Worm (Caenorhabditis elegans) whole organism, early embryonic: ENCODE results near the gene Y44A6D.7.

Experiments
- B0310.2 ChIP-seq: sonication (generic microtip); optimal IDR thresholded peaks from 2 replicates; lab custom pipeline; 2016; ENCODE audit warnings: mild to moderate bottlenecking, missing genetic modification characterization, missing compliant biosample characterization
- F13C5.2 ChIP-seq: sonication (generic microtip); optimal IDR thresholded peaks from 2 replicates; lab custom pipeline; 2017; ENCODE audit warnings: mild to moderate bottlenecking, missing genetic modification characterization, inconsistent platforms, missing compliant biosample characterization
- ama-1 ChIP-seq: fragments of 150-350 bp; optimal IDR thresholded peaks from 2 replicates; lab custom pipeline; 2014
- ceh-13 ChIP-seq: fragments of 200-800 bp; sonication (Bioruptor generic); optimal IDR thresholded peaks from 2 replicates; lab custom pipeline; 2018; ENCODE audit warnings: mild to moderate bottlenecking, missing genetic modification characterization, missing compliant biosample characterization
- ets-7 ChIP-seq: sonication (generic microtip); optimal IDR thresholded peaks from 2 replicates; lab custom pipeline; 2016; ENCODE audit warnings: missing genotype, missing genetic modification characterization, missing compliant biosample characterization
- flt-1 ChIP-seq: fragments of 200-800 bp; sonication (Bioruptor generic); IDR thresholded peaks from 2 replicates; pipeline ENCODE4 v1.3.6; 2022; ENCODE audit warnings: missing genetic modification characterization, missing compliant biosample characterization
- hnd-1 ChIP-seq: sonication (generic microtip); optimal IDR thresholded peaks from 2 replicates; lab custom pipeline; 2016; ENCODE audit warnings: missing genetic modification characterization, missing compliant biosample characterization
- sea-1 ChIP-seq: fragments of 200-800 bp; sonication (Bioruptor generic); conservative IDR thresholded peaks from 2 replicates; pipeline ENCODE4 v1.3.6; 2022; ENCODE audit warnings: missing genetic modification characterization, missing compliant biosample characterization
- tbx-11 ChIP-seq: fragments of 200-800 bp; sonication (Bioruptor generic); IDR thresholded peaks from 2 replicates; pipeline ENCODE4 v1.3.6; 2022; ENCODE audit warnings: missing genetic modification characterization, missing compliant biosample characterization
- tbx-37 ChIP-seq: fragments of 200-800 bp; sonication (Bioruptor generic); conservative IDR thresholded peaks from 2 replicates; pipeline ENCODE4 v1.3.6; 2022; ENCODE audit warnings: missing genetic modification reagents, missing genetic modification characterization, missing compliant biosample characterization
- tra-4 ChIP-seq: sonication (generic microtip); optimal IDR thresholded peaks from 2 replicates; lab custom pipeline; 2017; ENCODE audit warnings: missing genetic modification characterization, missing compliant biosample characterization

DNA sequence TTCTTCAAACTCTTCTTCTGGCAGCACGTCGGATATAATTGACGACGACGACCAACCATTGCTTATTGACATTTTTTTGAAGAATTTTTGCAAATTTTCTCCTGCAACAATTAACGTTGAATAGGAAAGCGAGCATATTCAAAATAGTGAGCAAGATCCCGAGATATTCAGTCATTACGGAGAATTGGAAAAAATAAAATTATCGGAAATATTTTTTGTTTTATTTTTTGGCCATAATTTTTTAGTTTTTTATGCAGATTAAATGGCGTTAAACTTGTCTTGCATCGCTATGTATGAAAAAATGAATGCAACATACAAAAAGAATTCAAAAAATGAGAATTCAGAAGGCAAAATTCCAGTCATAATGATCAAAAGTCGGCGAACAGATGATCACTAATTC lies 44.5 kb upstream of the Y44A6D.7 start, which contains the start of gene elp-1:
- TF ChIP-seq tbx-37 (GFP tag; lab: Robert Waterston, UW) (no peak), ceh-13 (GFP tag; lab: Kevin White, UChicago) (no peak), ama-1 (lab: Kevin White, UChicago) (no peak), sea-1 (GFP tag; lab: Robert Waterston, UW) (no peak), tra-4 (no peak), F13C5.2 (tag; lab: Kevin White, UChicago) (no peak), flt-1 (GFP tag; lab: Robert Waterston, UW) (no peak), tbx-11 (no peak), ets-7 (tag; lab: Kevin White, UChicago) (no peak), B0310.2 (tag; lab: Kevin White, UChicago) (no peak), hnd-1 (tag; lab: Kevin White, UChicago) (no peak)
